Worm (Caenorhabditis elegans) whole organism, L1 larva: Measurements from ENCODE around the gene txdc-17.

ENCODE experiments used
- ama-1 ChIP-seq: fragments of 150-350 bp; optimal IDR thresholded peaks from 2 replicates; lab custom pipeline; 2014
- hlh-17 ChIP-seq: fragments of 200-800 bp; sonication (Bioruptor generic); optimal IDR thresholded peaks from 2 replicates; lab custom pipeline; 2018; ENCODE audit warnings: missing genetic modification characterization, mild to moderate bottlenecking, missing compliant biosample characterization, moderate library complexity, borderline replicate concordance
- sox-4 ChIP-seq: sonication (generic microtip); optimal IDR thresholded peaks from 2 replicates; lab custom pipeline; 2016; ENCODE audit warnings: missing genetic modification characterization, missing compliant biosample characterization
- tlp-1 ChIP-seq: fragments of 150-350 bp; optimal IDR thresholded peaks from 2 replicates; lab custom pipeline; 2014; ENCODE audit warnings: missing biosample characterization, missing genetic modification characterization
- unc-130 ChIP-seq: fragments of 150-350 bp; optimal IDR thresholded peaks from 2 replicates; lab custom pipeline; 2017; ENCODE audit warnings: missing biosample characterization, missing genetic modification characterization, inconsistent platforms
- unc-98 ChIP-seq: fragments of 200-800 bp; sonication (Bioruptor generic); IDR thresholded peaks from 2 replicates; pipeline ENCODE4 v1.3.6; 2022; ENCODE audit warnings: missing genetic modification characterization, missing compliant biosample characterization
- ztf-4 ChIP-seq: fragments of 150-350 bp; optimal IDR thresholded peaks from 2 replicates; lab custom pipeline; 2014; ENCODE audit warnings: missing biosample characterization, missing genetic modification characterization

- no peak for TF ChIP-seq unc-98
- TF ChIP-seq unc-130, result no peak
- no peak for TF ChIP-seq ama-1 (lab: Kevin White, UChicago)
- TF ChIP-seq sox-4 (tag; lab: Kevin White, UChicago), result no peak
- no peak for TF ChIP-seq ztf-4 (tag; lab: Kevin White, UChicago)
- TF ChIP-seq tlp-1, result no peak
- TF ChIP-seq hlh-17, result no peak
These were observed 7.5 kb downstream of the txdc-17 start, which contains the start of gene H34I24.2 for ce11 chrIII:2841856-2842373.
